Worm (Caenorhabditis elegans): ENCODE data around the gene C16C8.27.
"Not testable (repeated sequence)": the region's sequence is repeated elsewhere in the genome, so short reads cannot be mapped to it uniquely, and the experiment has no call there.

C16C8.27 gene

DNA sequence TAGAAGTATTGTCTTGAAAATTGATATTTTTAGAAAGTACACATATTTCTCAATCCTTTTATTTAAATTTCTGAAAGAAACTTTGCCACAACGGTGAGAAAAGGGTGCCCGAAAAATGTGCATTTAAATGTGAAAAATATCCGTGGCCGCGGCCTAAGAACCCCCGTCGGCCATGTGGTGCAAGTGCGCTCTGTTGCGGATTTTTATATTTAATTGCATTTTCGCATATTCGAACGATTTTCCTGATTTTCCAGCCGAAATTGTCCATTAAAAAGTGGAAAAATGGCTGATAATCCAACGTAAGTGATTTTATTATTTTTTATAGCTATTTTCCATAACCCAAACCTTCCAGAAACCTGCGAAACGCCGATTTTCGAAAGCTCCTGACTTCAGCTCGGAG is 40.8 kb downstream of the C16C8.27 start, which contains the start of gene smu-2 (continued):
- no peak for TF ChIP-seq nhr-12 (tag; optimal IDR thresholded peaks at IDR 0.05)
- TF ChIP-seq nhr-71 (tag; optimal IDR thresholded peaks at IDR 0.05) = no peak
- no peak for TF ChIP-seq pqm-1 (tag; optimal IDR thresholded peaks at IDR 0.05)
- peak; percentile 83 for TF ChIP-seq nhr-85 (tag)
- no peak for TF ChIP-seq ets-5 (GFP tag; IDR thresholded peaks at IDR 0.05)
- TF ChIP-seq snu-23 (GFP tag; optimal IDR thresholded peaks at IDR 0.05) = no peak
- peak; percentile 65 for TF ChIP-seq fkh-8 (tag; optimal IDR thresholded peaks at IDR 0.05)
- no peak for TF ChIP-seq mef-2 (tag; optimal IDR thresholded peaks at IDR 0.05)
- peak; percentile 68 for TF ChIP-seq mep-1 (tag; optimal IDR thresholded peaks at IDR 0.05)
- TF ChIP-seq irx-1 (tag; optimal IDR thresholded peaks at IDR 0.05) = peak; percentile 82
- peak; percentile 67 for TF ChIP-seq C04F5.9 (tag; optimal IDR thresholded peaks at IDR 0.05)
- TF ChIP-seq skn-1 (tag; optimal IDR thresholded peaks at IDR 0.05) = peak; percentile 37
- peak; percentile 66 for TF ChIP-seq sox-4 (tag; optimal IDR thresholded peaks at IDR 0.05)
- TF ChIP-seq egl-13 (tag; optimal IDR thresholded peaks at IDR 0.05) = peak; percentile 25
- peak; percentile 44 for TF ChIP-seq fkh-10 (GFP tag; optimal IDR thresholded peaks at IDR 0.05)
- TF ChIP-seq rnt-1 (tag; optimal IDR thresholded peaks at IDR 0.05) = peak; percentile 97
- TF ChIP-seq lin-15B (tag; optimal IDR thresholded peaks at IDR 0.05) = peak; percentile 88
- peak; percentile 62 for TF ChIP-seq xbp-1 (tag; optimal IDR thresholded peaks at IDR 0.05)
- TF ChIP-seq vab-15 (tag; optimal IDR thresholded peaks at IDR 0.05) = peak; percentile 68
- no peak for TF ChIP-seq zag-1 (tag; optimal IDR thresholded peaks at IDR 0.05)
- peak; percentile 70 for TF ChIP-seq ces-1 (GFP tag; optimal IDR thresholded peaks at IDR 0.05)
- TF ChIP-seq nhr-19 (GFP tag; conservative IDR thresholded peaks at IDR 0.05) = peak; percentile 57
- TF ChIP-seq lir-3 (tag; optimal IDR thresholded peaks at IDR 0.05; ENCODE audit: poor library complexity) = peak; percentile 87
- TF ChIP-seq unc-86 (tag; optimal IDR thresholded peaks at IDR 0.05) = peak; percentile 49
- no peak for TF ChIP-seq nhr-77 (tag; optimal IDR thresholded peaks at IDR 0.05)
- peak; percentile 53 for TF ChIP-seq F16B12.6 (tag; optimal IDR thresholded peaks at IDR 0.05)
- TF ChIP-seq lsy-2 (tag; optimal IDR thresholded peaks at IDR 0.05) = peak; percentile 69 to 75
- TF ChIP-seq zip-4 (GFP tag; optimal IDR thresholded peaks at IDR 0.05) = no peak
- TF ChIP-seq hpl-2 (GFP tag; optimal IDR thresholded peaks at IDR 0.05) = no peak
- peak; percentile 82 for TF ChIP-seq fkh-4 (tag; optimal IDR thresholded peaks at IDR 0.05; ENCODE audit: borderline replicate concordance)
- TF ChIP-seq nhr-11 (tag; optimal IDR thresholded peaks at IDR 0.05) = no peak
- TF ChIP-seq isw-1 (GFP tag; IDR thresholded peaks at IDR 0.05) = peak; percentile 68

DNA sequence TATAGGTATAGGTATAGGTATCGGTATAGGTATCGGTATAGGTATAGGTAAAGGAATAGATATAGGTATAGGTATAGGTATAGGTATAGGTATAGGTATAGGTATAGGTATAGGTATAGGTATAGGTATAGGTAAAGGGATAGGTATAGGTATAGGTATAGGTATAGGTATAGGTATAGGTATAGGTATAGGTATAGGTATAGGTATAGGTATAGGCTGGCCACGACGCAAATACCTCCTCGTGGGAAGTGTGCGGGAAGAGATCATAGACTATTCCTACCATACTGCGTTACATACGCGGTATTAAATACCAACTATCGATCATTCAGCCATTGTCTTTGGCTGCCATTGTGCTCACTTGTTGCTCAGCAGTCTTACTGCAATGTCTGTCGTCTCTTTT is 49.3 kb downstream of the C16C8.27 start, which contains the start of gene fbxb-112:
fbxb-112 (plus strand) TSS at position 301 of the 400 bp plus-strand sequence.
- not testable (repeated sequence) for TF ChIP-seq zip-4 (GFP tag; optimal IDR thresholded peaks at IDR 0.05); fkh-10 (GFP tag; optimal IDR thresholded peaks at IDR 0.05); lin-39 (tag; optimal IDR thresholded peaks at IDR 0.05)

All from whole organism, L1 larva.